Worm (Caenorhabditis elegans) whole organism, L1 larva: ENCODE results near the gene Y110A2AL.5.
A peak's percentile ranks its signal among the peaks of the same experiment; 100 is the strongest.

ENCODE experiments used
- aly-2 ChIP-seq: fragments of 150-350 bp; optimal IDR thresholded peaks from 2 replicates; lab custom pipeline; 2014; ENCODE audit warnings: missing biosample characterization, missing genetic modification characterization
- ces-1 ChIP-seq: fragments of 150-350 bp; optimal IDR thresholded peaks from 2 replicates; lab custom pipeline; 2014; ENCODE audit warnings: missing biosample characterization, missing genetic modification reagents, missing genetic modification characterization
- mdl-1 ChIP-seq, 2 experiments: fragments of 150-350 bp; optimal IDR thresholded peaks; 2 replicates each; lab custom pipeline; 2014 to 2017; ENCODE audit warnings: missing biosample characterization in 2 of 2, missing genetic modification characterization in 2 of 2, inconsistent platforms in 1 of 2
- nhr-12 ChIP-seq: sonication (generic microtip); optimal IDR thresholded peaks from 2 replicates; lab custom pipeline; 2017; ENCODE audit warnings: missing biosample characterization, missing genetic modification characterization
- nhr-71 ChIP-seq: sonication (generic microtip); optimal IDR thresholded peaks from 2 replicates; lab custom pipeline; 2016; ENCODE audit warnings: mild to moderate bottlenecking, missing genetic modification characterization, moderate library complexity, missing compliant biosample characterization
- nhr-77 ChIP-seq: fragments of 150-350 bp; optimal IDR thresholded peaks from 2 replicates; lab custom pipeline; 2014; ENCODE audit warnings: missing biosample characterization, missing genetic modification characterization
- pag-3 ChIP-seq: sonication (generic microtip); optimal IDR thresholded peaks from 2 replicates; lab custom pipeline; 2017; ENCODE audit warnings: missing genetic modification characterization, mild to moderate bottlenecking, missing compliant biosample characterization, antibody characterized with exemption, borderline replicate concordance; ENCODE audit not compliant: insufficient read depth
- ztf-11 ChIP-seq, 2 experiments: sonication (generic microtip); optimal IDR thresholded peaks; 2 replicates each; lab custom pipeline; 2016 to 2017; ENCODE audit warnings: missing genetic modification characterization in 2 of 2, missing biosample characterization in 1 of 2, missing compliant biosample characterization in 1 of 2

- TF ChIP-seq ztf-11 (tag; optimal IDR thresholded peaks at IDR 0.05; lab: Kevin White, UChicago) (no peak), nhr-12 (tag; lab: Kevin White, UChicago) (no peak), mdl-1 (tag; optimal IDR thresholded peaks at IDR 0.05; lab: Kevin White, UChicago) (no peak), nhr-71 (tag; lab: Kevin White, UChicago) (peak; percentile 25), pag-3 (tag; lab: Kevin White, UChicago) (no peak), nhr-77 (no peak), ces-1 (GFP tag; lab: Kevin White, UChicago) (no peak), aly-2 (tag; lab: Kevin White, UChicago) (no peak)
Measured at ce11 chrII:2854794-2855193, 9.5 kb upstream of the Y110A2AL.5 start.
